Worm (Caenorhabditis elegans): ENCODE data around the gene col-111.

DNA sequence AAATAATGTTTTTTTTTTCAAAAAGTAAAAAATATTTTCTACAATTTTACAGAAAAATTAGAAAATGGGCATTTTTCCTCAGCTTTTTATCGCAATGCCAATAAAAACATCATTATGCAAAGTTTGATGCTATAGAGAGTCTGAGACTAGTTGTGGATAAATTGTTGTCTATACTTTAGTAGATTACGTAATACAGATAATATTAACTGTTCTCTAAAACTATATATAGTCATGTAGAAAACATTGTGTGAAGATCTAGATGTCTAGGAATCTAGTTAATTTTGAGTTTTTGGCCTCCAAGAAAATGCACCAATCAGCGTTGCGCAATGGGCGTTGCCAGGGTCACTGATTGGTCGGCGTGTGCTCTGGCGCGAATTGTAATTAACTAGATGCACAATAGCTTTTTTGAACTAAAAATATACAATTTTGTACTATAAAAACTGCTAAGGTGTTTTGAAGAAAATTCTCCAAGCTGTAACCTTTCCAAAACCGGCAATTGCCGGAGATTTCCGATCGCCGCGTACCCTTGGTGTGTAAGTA lies 28.6 kb upstream of the col-111 start:
- TF ChIP-seq nhr-237 (tag; optimal IDR thresholded peaks at IDR 0.05) = no peak
- no peak for TF ChIP-seq tlp-1 (tag; optimal IDR thresholded peaks at IDR 0.05)
- no peak for TF ChIP-seq ztf-11 (tag; optimal IDR thresholded peaks at IDR 0.05)
- TF ChIP-seq egl-27 (tag; optimal IDR thresholded peaks at IDR 0.05) = no peak
- TF ChIP-seq lin-35 (GFP tag; optimal IDR thresholded peaks at IDR 0.05) = no peak

Measured in whole organism, L1 larva.